Worm (Caenorhabditis elegans) whole organism, L4/young adult: Measurements from ENCODE around the gene pygo-1.
A peak's percentile ranks its signal among the peaks of the same experiment; 100 is the strongest.

Experiments used
- W03F9.2 ChIP-seq: fragments of 150-350 bp; optimal IDR thresholded peaks from 2 replicates; lab custom pipeline; 2014; ENCODE audit warnings: missing biosample characterization, missing genetic modification characterization
- him-1 ChIP-seq: sonication (generic microtip); optimal IDR thresholded peaks from 2 replicates; lab custom pipeline; 2016; ENCODE audit warnings: missing genotype, missing genetic modification reagents, missing genetic modification characterization, missing compliant biosample characterization

- TF ChIP-seq him-1 (tag; lab: Kevin White, UChicago): peak; percentile 48
- TF ChIP-seq W03F9.2 (tag; lab: Kevin White, UChicago): no peak
Observed at ce11 chrIV:5100145-5100544, 17.0 kb downstream of the pygo-1 start.
